Fruit fly (Drosophila melanogaster): ENCODE data around the gene CG43347.

CG43347 gene

DNA sequence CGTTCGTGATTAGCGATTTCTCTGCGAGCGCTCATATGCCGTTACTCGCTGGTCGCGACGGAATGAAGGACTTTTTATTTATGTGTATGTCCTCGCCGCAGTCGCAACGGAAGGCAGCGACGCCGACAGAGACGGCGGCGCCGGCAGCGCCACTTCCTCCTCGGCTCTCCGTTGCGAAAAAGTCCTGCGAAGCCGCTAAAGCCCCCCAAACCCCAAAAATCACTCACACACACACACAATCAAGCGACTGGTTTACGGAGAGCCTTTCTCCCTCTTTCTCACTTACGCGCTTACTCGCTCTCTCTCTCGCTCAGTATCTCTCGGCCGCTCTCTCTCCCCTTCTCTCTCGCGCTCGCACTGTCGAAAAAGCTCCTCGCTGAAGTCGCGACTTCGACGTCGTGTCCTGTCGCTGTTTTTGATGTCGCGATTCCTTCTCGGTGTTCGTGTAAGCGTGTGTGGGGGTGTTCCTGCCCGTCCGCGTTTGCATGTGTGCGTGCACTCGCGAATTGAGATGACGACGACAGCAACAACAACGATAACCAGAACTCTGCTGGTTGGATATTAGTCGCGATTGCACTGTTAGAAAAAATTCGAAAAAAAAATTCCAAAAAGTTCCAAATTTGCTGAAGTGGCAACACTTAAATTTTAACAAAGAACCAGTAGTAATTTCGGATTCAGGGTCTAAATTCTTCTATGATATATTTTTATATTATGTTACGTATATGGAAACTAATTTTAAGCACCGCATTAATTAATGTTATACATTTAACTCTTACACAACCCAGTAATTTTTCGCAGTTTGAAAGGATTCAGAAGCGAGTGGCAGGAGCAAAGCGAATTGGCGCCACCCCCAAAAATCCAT lies at the start of gene CG43347:
Gene CG43347, minus strand, starts transcription at position 47 of the 862 bp plus-strand sequence.
- TF ChIP-seq achi (GFP tag; optimal IDR thresholded peaks at IDR 0.05) (peak; percentile 43), Eip75B (GFP tag; optimal IDR thresholded peaks at IDR 0.05) (peak; percentile 18), topi (GFP tag; optimal IDR thresholded peaks at IDR 0.05) (peak; percentile 41), CG16779 (tag; optimal IDR thresholded peaks at IDR 0.05) (peak; percentile 19), CG6792 (GFP tag; optimal IDR thresholded peaks at IDR 0.05) (peak; percentile 28), CG8119 (GFP tag; IDR thresholded peaks at IDR 0.05) (peak; percentile 51), CG32006 (GFP tag; optimal IDR thresholded peaks at IDR 0.05) (peak; percentile 61), spab (GFP tag; optimal IDR thresholded peaks at IDR 0.05) (peak; percentile 45), CG4318 (GFP tag; optimal IDR thresholded peaks at IDR 0.05) (peak; percentile 46), Sox15 (GFP tag; optimal IDR thresholded peaks at IDR 0.05) (no peak), CG8632 (GFP tag; optimal IDR thresholded peaks at IDR 0.05) (peak; percentile 29), CG31627 (GFP tag; optimal IDR thresholded peaks at IDR 0.05) (no peak), Ets96B (tag; optimal IDR thresholded peaks at IDR 0.05) (peak; percentile 58), ss (GFP tag; optimal IDR thresholded peaks at IDR 0.05) (peak; percentile 4 to 59), Sox14 (GFP tag; optimal IDR thresholded peaks at IDR 0.05) (peak; percentile 13), CG15336 (GFP tag; IDR thresholded peaks at IDR 0.05) (0 out of 2 replicates have a peak, but pooled peaks have one; percentile 26), Met (GFP tag; optimal IDR thresholded peaks at IDR 0.05) (peak; percentile 42), dac (GFP tag; optimal IDR thresholded peaks at IDR 0.05) (no peak), svp (GFP tag) (peak; percentile 65), acj6 (GFP tag; optimal IDR thresholded peaks at IDR 0.05) (peak; percentile 39), net (GFP tag; optimal IDR thresholded peaks at IDR 0.05) (peak; percentile 26), Gug (GFP tag; IDR thresholded peaks at IDR 0.05) (no peak), CG10631 (GFP tag; optimal IDR thresholded peaks at IDR 0.05) (peak; percentile 39), pdm3 (GFP tag; optimal IDR thresholded peaks at IDR 0.05) (peak; percentile 28), eg (GFP tag; IDR thresholded peaks at IDR 0.05) (0 out of 3 replicates have a peak, but pooled peaks have one; percentile 31), Smox (GFP tag; optimal IDR thresholded peaks at IDR 0.05) (peak; percentile 40), Sox102F (GFP tag; optimal IDR thresholded peaks at IDR 0.05) (peak; percentile 3), Blimp-1 (GFP tag; optimal IDR thresholded peaks at IDR 0.05) (no peak), CG6808 (GFP tag; optimal IDR thresholded peaks at IDR 0.05) (peak; percentile 45), Eip78C (GFP tag) (peak; percentile 80), Lpt (GFP tag; optimal IDR thresholded peaks at IDR 0.05) (no peak), CG34406 (GFP tag; optimal IDR thresholded peaks at IDR 0.05) (peak; percentile 27), cyc (GFP tag; optimal IDR thresholded peaks at IDR 0.05) (peak; percentile 0), CG6163 (GFP tag; IDR thresholded peaks at IDR 0.05) (peak; percentile 51; the same call in 1 of the 3 replicates), CG11294 (GFP tag; IDR thresholded peaks at IDR 0.05) (no peak), CG10669 (GFP tag; optimal IDR thresholded peaks at IDR 0.05) (peak; percentile 51), fd85E (GFP tag; optimal IDR thresholded peaks at IDR 0.05) (no peak), OdsH (GFP tag; optimal IDR thresholded peaks at IDR 0.05) (peak; percentile 44), CG6276 (GFP tag; optimal IDR thresholded peaks at IDR 0.05) (peak; percentile 41), esn (GFP tag; optimal IDR thresholded peaks at IDR 0.05) (peak; percentile 31), CG3032 (tag; optimal IDR thresholded peaks at IDR 0.05) (peak; percentile 37), Hr4 (GFP tag; optimal IDR thresholded peaks at IDR 0.05) (peak; percentile 26), dsx (GFP tag; optimal IDR thresholded peaks at IDR 0.05; ENCODE audit: poor library complexity, severe bottlenecking) (peak; percentile 41), fd59A (GFP tag; optimal IDR thresholded peaks at IDR 0.05) (peak; percentile 18), CG1621 (tag; optimal IDR thresholded peaks at IDR 0.05) (peak; percentile 8), Ets21C (GFP tag; optimal IDR thresholded peaks at IDR 0.05) (no peak), salr (GFP tag; optimal IDR thresholded peaks at IDR 0.05) (peak in 1 of 2 experiments; percentile 17), CG11902 (GFP tag; optimal IDR thresholded peaks at IDR 0.05) (no peak), lz (GFP tag; optimal IDR thresholded peaks at IDR 0.05) (peak; percentile 23), CG3919 (GFP tag; optimal IDR thresholded peaks at IDR 0.05) (peak; percentile 20)

All from whole organism, prepupa.